Worm (Caenorhabditis elegans) whole organism, young adult: Measurements from ENCODE around the gene T06D8.10.
A peak's percentile ranks its signal among the peaks of the same experiment; 100 is the strongest.

ENCODE experiments used
- B0019.2 ChIP-seq: fragments of 200-800 bp; sonication (Bioruptor generic); conservative IDR thresholded peaks from 2 replicates; pipeline ENCODE4 v1.3.6; 2022; ENCODE audit warnings: missing genetic modification reagents, missing genetic modification characterization, missing compliant biosample characterization
- B0336.3 ChIP-seq: fragments of 200-800 bp; sonication (Bioruptor generic); IDR thresholded peaks from 2 replicates; pipeline ENCODE4 v1.3.6; 2022; ENCODE audit warnings: missing genetic modification characterization, missing compliant biosample characterization
- C17E4.6 ChIP-seq: fragments of 200-800 bp; sonication (Bioruptor generic); IDR thresholded peaks from 2 replicates; pipeline ENCODE4 v1.3.6; 2022; ENCODE audit warnings: missing genetic modification reagents, missing genetic modification characterization, missing compliant biosample characterization
- D2030.7 ChIP-seq: fragments of 200-800 bp; sonication (Bioruptor generic); IDR thresholded peaks from 2 replicates; pipeline ENCODE4 v1.3.6; 2022; ENCODE audit warnings: missing genetic modification reagents, missing genetic modification characterization, missing compliant biosample characterization
- F10E7.11 ChIP-seq: sonication (generic microtip); optimal IDR thresholded peaks from 2 replicates; lab custom pipeline; 2017; ENCODE audit warnings: mild to moderate bottlenecking, missing genetic modification characterization, moderate library complexity, missing compliant biosample characterization
- F23B12.7 ChIP-seq: sonication (generic microtip); optimal IDR thresholded peaks from 2 replicates; lab custom pipeline; 2017; ENCODE audit warnings: missing genetic modification characterization, mild to moderate bottlenecking, missing compliant biosample characterization, antibody characterized with exemption, moderate library complexity; ENCODE audit not compliant: insufficient read depth
- F33H1.4 ChIP-seq: fragments of 200-800 bp; sonication (Bioruptor generic); IDR thresholded peaks from 2 replicates; pipeline ENCODE4 v1.3.6; 2022; ENCODE audit warnings: missing genetic modification reagents, missing genetic modification characterization, missing compliant biosample characterization
- F37B4.10 ChIP-seq: fragments of 200-800 bp; sonication (Bioruptor generic); IDR thresholded peaks from 2 replicates; pipeline ENCODE4 v1.3.6; 2022; ENCODE audit warnings: missing genetic modification characterization, missing compliant biosample characterization
- T26A5.8 ChIP-seq: sonication (generic microtip); optimal IDR thresholded peaks from 2 replicates; lab custom pipeline; 2016; ENCODE audit warnings: missing genetic modification characterization, missing compliant biosample characterization
- Y67H2A.10 ChIP-seq: fragments of 200-800 bp; sonication (Bioruptor generic); conservative IDR thresholded peaks from 2 replicates; pipeline ENCODE4 v1.3.6; 2022; ENCODE audit warnings: missing genetic modification reagents, missing genetic modification characterization, missing compliant biosample characterization
- athp-1 ChIP-seq: sonication (generic microtip); optimal IDR thresholded peaks from 2 replicates; lab custom pipeline; 2017; ENCODE audit warnings: mild to moderate bottlenecking, missing genetic modification characterization, missing compliant biosample characterization
- attf-5 ChIP-seq: fragments of 200-800 bp; sonication (Bioruptor generic); optimal IDR thresholded peaks from 2 replicates; lab custom pipeline; 2018; ENCODE audit warnings: mild to moderate bottlenecking, missing genetic modification characterization, missing compliant biosample characterization
- cebp-2 ChIP-seq: fragments of 200-800 bp; sonication (Bioruptor generic); IDR thresholded peaks from 2 replicates; pipeline ENCODE4 v1.3.6; 2022; ENCODE audit warnings: missing genetic modification characterization, missing compliant biosample characterization
- dox-1 ChIP-seq: fragments of 200-800 bp; sonication (Bioruptor generic); IDR thresholded peaks from 2 replicates; pipeline ENCODE4 v1.3.6; 2022; ENCODE audit warnings: missing genetic modification reagents, missing genetic modification characterization, missing compliant biosample characterization
- dpff-1 ChIP-seq: sonication (generic microtip); optimal IDR thresholded peaks from 2 replicates; lab custom pipeline; 2017; ENCODE audit warnings: mild to moderate bottlenecking, missing genetic modification characterization, missing compliant biosample characterization
- dpl-1 ChIP-seq: fragments of 150-350 bp; optimal IDR thresholded peaks from 2 replicates; lab custom pipeline; 2014; ENCODE audit warnings: missing biosample characterization, missing genetic modification reagents, missing genetic modification characterization
- ekl-4 ChIP-seq: fragments of 200-800 bp; sonication (Bioruptor generic); IDR thresholded peaks from 2 replicates; pipeline ENCODE4 v1.3.6; 2022; ENCODE audit warnings: missing genetic modification reagents, missing genetic modification characterization, missing compliant biosample characterization
- ets-4 ChIP-seq: fragments of 200-800 bp; sonication (Bioruptor generic); optimal IDR thresholded peaks from 2 replicates; lab custom pipeline; 2018; ENCODE audit warnings: mild to moderate bottlenecking, missing genetic modification characterization, missing compliant biosample characterization
- gei-17 ChIP-seq: fragments of 200-800 bp; sonication (Bioruptor generic); optimal IDR thresholded peaks from 2 replicates; lab custom pipeline; 2018; ENCODE audit warnings: mild to moderate bottlenecking, missing genetic modification characterization, missing compliant biosample characterization
- hlh-26 ChIP-seq: fragments of 200-800 bp; sonication (Bioruptor generic); conservative IDR thresholded peaks from 2 replicates; pipeline ENCODE4 v1.3.6; 2022; ENCODE audit warnings: missing genetic modification reagents, missing genetic modification characterization, missing compliant biosample characterization
- hmg-1.2 ChIP-seq: fragments of 200-800 bp; sonication (Bioruptor generic); IDR thresholded peaks from 2 replicates; pipeline ENCODE4 v1.3.6; 2022; ENCODE audit warnings: missing genetic modification reagents, missing genetic modification characterization, missing compliant biosample characterization
- let-526 ChIP-seq: fragments of 200-800 bp; sonication (Bioruptor generic); IDR thresholded peaks from 2 replicates; pipeline ENCODE4 v1.3.6; 2022; ENCODE audit warnings: missing genetic modification reagents, missing genetic modification characterization, missing compliant biosample characterization
- let-607 ChIP-seq, 2 experiments: fragments of 200-800 bp in 1 of 2; sonication (Bioruptor generic) in 1 of 2; sonication (generic microtip) in 1 of 2; optimal IDR thresholded peaks; 2 replicates each; lab custom pipeline; 2016 to 2018; ENCODE audit warnings: mild to moderate bottlenecking in 2 of 2, missing compliant biosample characterization in 2 of 2, missing genetic modification characterization in 2 of 2, moderate library complexity in 2 of 2, missing genotype in 1 of 2
- lin-26 ChIP-seq: fragments of 200-800 bp; sonication (Bioruptor generic); IDR thresholded peaks from 2 replicates; pipeline ENCODE4 v1.3.6; 2022; ENCODE audit warnings: missing genetic modification reagents, missing genetic modification characterization, missing compliant biosample characterization
- lin-40 ChIP-seq: sonication (generic microtip); optimal IDR thresholded peaks from 2 replicates; lab custom pipeline; 2016; ENCODE audit warnings: missing genetic modification characterization, mild to moderate bottlenecking, missing compliant biosample characterization, missing genotype, missing genetic modification reagents
- lin-54 ChIP-seq: fragments of 200-800 bp; sonication (Bioruptor generic); optimal IDR thresholded peaks from 2 replicates; lab custom pipeline; 2018; ENCODE audit warnings: mild to moderate bottlenecking, missing genetic modification characterization, missing compliant biosample characterization
- lir-1 ChIP-seq: fragments of 200-800 bp; sonication (Bioruptor generic); conservative IDR thresholded peaks from 2 replicates; pipeline ENCODE4 v1.3.6; 2022; ENCODE audit warnings: missing genetic modification reagents, missing genetic modification characterization, missing compliant biosample characterization
- madf-10 ChIP-seq: sonication (generic microtip); optimal IDR thresholded peaks from 2 replicates; lab custom pipeline; 2016; ENCODE audit warnings: mild to moderate bottlenecking, missing genetic modification characterization, missing compliant biosample characterization
- madf-3 ChIP-seq: fragments of 200-800 bp; sonication (Bioruptor generic); IDR thresholded peaks from 2 replicates; pipeline ENCODE4 v1.3.6; 2022; ENCODE audit warnings: missing genetic modification reagents, missing genetic modification characterization, missing compliant biosample characterization
- madf-6 ChIP-seq: fragments of 200-800 bp; sonication (Bioruptor generic); IDR thresholded peaks from 2 replicates; pipeline ENCODE4 v1.3.6; 2022; ENCODE audit warnings: missing genetic modification reagents, missing genetic modification characterization, missing compliant biosample characterization
- nfyb-1 ChIP-seq: fragments of 200-800 bp; sonication (Bioruptor generic); IDR thresholded peaks from 2 replicates; pipeline ENCODE4 v1.3.6; 2022; ENCODE audit warnings: missing genetic modification reagents, missing genetic modification characterization, missing compliant biosample characterization
- nhr-120 ChIP-seq: fragments of 200-800 bp; sonication (Bioruptor generic); IDR thresholded peaks from 2 replicates; pipeline ENCODE4 v1.3.6; 2022; ENCODE audit warnings: missing genetic modification characterization, missing compliant biosample characterization
- nhr-179 ChIP-seq: sonication (generic microtip); optimal IDR thresholded peaks from 2 replicates; lab custom pipeline; 2016; ENCODE audit warnings: mild to moderate bottlenecking, missing genetic modification characterization, missing compliant biosample characterization
- nhr-80 ChIP-seq: sonication (generic microtip); optimal IDR thresholded peaks from 2 replicates; lab custom pipeline; 2016; ENCODE audit warnings: missing genetic modification characterization, missing compliant biosample characterization
- pbrm-1 ChIP-seq: fragments of 200-800 bp; sonication (Bioruptor generic); IDR thresholded peaks from 2 replicates; pipeline ENCODE4 v1.3.6; 2022; ENCODE audit warnings: missing genetic modification reagents, missing genetic modification characterization, missing compliant biosample characterization
- rec-8 ChIP-seq, 2 experiments: sonication (generic microtip); optimal IDR thresholded peaks; 2 replicates each; lab custom pipeline; 2016; ENCODE audit warnings: mild to moderate bottlenecking in 2 of 2, missing genetic modification characterization in 2 of 2, missing genetic modification reagents in 2 of 2, missing genotype in 2 of 2, missing biosample characterization in 1 of 2, missing compliant biosample characterization in 1 of 2, moderate library complexity in 1 of 2
- snpc-1.1 ChIP-seq: sonication (generic microtip); optimal IDR thresholded peaks from 2 replicates; lab custom pipeline; 2017; ENCODE audit warnings: missing genetic modification characterization, mild to moderate bottlenecking, missing compliant biosample characterization, antibody characterized with exemption, moderate library complexity, missing genotype, missing genetic modification reagents; ENCODE audit not compliant: insufficient read depth
- tbp1 ChIP-seq: fragments of 200-800 bp; sonication (Bioruptor generic); optimal IDR thresholded peaks from 2 replicates; lab custom pipeline; 2018; ENCODE audit warnings: mild to moderate bottlenecking, missing genetic modification characterization, missing compliant biosample characterization
- tlf-1 ChIP-seq: fragments of 200-800 bp; sonication (Bioruptor generic); optimal IDR thresholded peaks from 2 replicates; lab custom pipeline; 2018; ENCODE audit warnings: mild to moderate bottlenecking, missing genetic modification characterization, missing compliant biosample characterization
- xnd-1 ChIP-seq: sonication (generic microtip); optimal IDR thresholded peaks from 2 replicates; lab custom pipeline; 2016; ENCODE audit warnings: missing genotype, missing genetic modification reagents, missing genetic modification characterization, missing compliant biosample characterization
- zfh-2 ChIP-seq: fragments of 200-800 bp; sonication (Bioruptor generic); conservative IDR thresholded peaks from 2 replicates; pipeline ENCODE4 v1.3.6; 2022; ENCODE audit warnings: missing genetic modification reagents, missing genetic modification characterization, missing compliant biosample characterization
- ztf-18 ChIP-seq: sonication (generic microtip); optimal IDR thresholded peaks from 2 replicates; lab custom pipeline; 2016; ENCODE audit warnings: missing genotype, mild to moderate bottlenecking, missing genetic modification characterization, missing compliant biosample characterization
- ztf-26 ChIP-seq: sonication (generic microtip); optimal IDR thresholded peaks from 2 replicates; lab custom pipeline; 2017; ENCODE audit warnings: missing genetic modification characterization, missing compliant biosample characterization
- ztf-6 ChIP-seq: fragments of 200-800 bp; sonication (Bioruptor generic); IDR thresholded peaks from 2 replicates; pipeline ENCODE4 v1.3.6; 2022; ENCODE audit warnings: missing genetic modification reagents, missing genetic modification characterization, missing compliant biosample characterization

The T06D8.10 gene

ce11 chrII:11240963-11241362 lies 6.4 kb downstream of the T06D8.10 start:
- TF ChIP-seq hlh-26 (GFP tag; lab: Robert Waterston, UW) (no peak), F10E7.11 (tag; lab: Kevin White, UChicago) (no peak), nhr-120 (GFP tag; lab: Robert Waterston, UW) (no peak), tlf-1 (GFP tag; lab: Kevin White, UChicago) (no peak), cebp-2 (GFP tag; lab: Robert Waterston, UW) (no peak), nfyb-1 (GFP tag; lab: Robert Waterston, UW) (no peak), nhr-179 (tag; lab: Kevin White, UChicago) (no peak), dpff-1 (tag; lab: Kevin White, UChicago) (no peak), hmg-1.2 (GFP tag; lab: Robert Waterston, UW) (no peak), ztf-26 (tag; lab: Kevin White, UChicago) (no peak), lin-54 (GFP tag; lab: Kevin White, UChicago) (no peak), snpc-1.1 (tag; lab: Kevin White, UChicago) (no peak), xnd-1 (tag; lab: Kevin White, UChicago) (no peak), pbrm-1 (GFP tag; lab: Robert Waterston, UW) (no peak), tbp1 (no peak), ztf-6 (GFP tag; lab: Robert Waterston, UW) (no peak)

ce11 chrII:11240214-11240613 lies 7.1 kb downstream of the T06D8.10 start:
- TF ChIP-seq dox-1 (GFP tag; lab: Robert Waterston, UW) = 0 out of 2 replicates have a peak, but pooled peaks have one; percentile 24
- TF ChIP-seq tbp1 = no peak
- TF ChIP-seq ztf-18 (tag; lab: Kevin White, UChicago) = no peak
- no peak for TF ChIP-seq F37B4.10
- no peak for TF ChIP-seq B0019.2 (GFP tag; lab: Robert Waterston, UW)
- no peak for TF ChIP-seq xnd-1 (tag; lab: Kevin White, UChicago)
- no peak for TF ChIP-seq D2030.7 (GFP tag; lab: Robert Waterston, UW)
- TF ChIP-seq let-526 (GFP tag; lab: Robert Waterston, UW) = no peak
- TF ChIP-seq athp-1 (tag; lab: Kevin White, UChicago) = no peak
- no peak; the same call in 1 of the 2 replicates for TF ChIP-seq lin-26
- TF ChIP-seq zfh-2 (GFP tag; lab: Robert Waterston, UW) = peak; percentile 52
- no peak for TF ChIP-seq rec-8 (tag; optimal IDR thresholded peaks at IDR 0.05; lab: Kevin White, UChicago)
- TF ChIP-seq Y67H2A.10 (GFP tag; lab: Robert Waterston, UW) = no peak
- TF ChIP-seq lir-1 (GFP tag; lab: Robert Waterston, UW) = no peak
- TF ChIP-seq dpl-1 = no peak
- TF ChIP-seq ets-4 = no peak

- TF ChIP-seq B0336.3 (peak; percentile 28; the same call in 1 of the 2 replicates), gei-17 (GFP tag; lab: Kevin White, UChicago) (no peak), lin-40 (tag; lab: Kevin White, UChicago) (no peak), madf-10 (peak; percentile 18), dpl-1 (peak; percentile 66), T26A5.8 (tag; lab: Kevin White, UChicago) (no peak), F33H1.4 (peak; percentile 84), hmg-1.2 (GFP tag; lab: Robert Waterston, UW) (peak; percentile 95), madf-3 (GFP tag; lab: Robert Waterston, UW) (0 out of 2 replicates have a peak, but pooled peaks have one; percentile 15), let-607 (tag; optimal IDR thresholded peaks at IDR 0.05; lab: Kevin White, UChicago) (no peak), nhr-80 (tag; lab: Kevin White, UChicago) (peak; percentile 64), snpc-1.1 (tag; lab: Kevin White, UChicago) (peak; percentile 83), C17E4.6 (GFP tag; lab: Robert Waterston, UW) (0 out of 2 replicates have a peak, but pooled peaks have one; percentile 10), madf-6 (GFP tag; lab: Robert Waterston, UW) (peak; percentile 90), tbp1 (peak; percentile 67), attf-5 (peak; percentile 96), F23B12.7 (peak; percentile 90), ekl-4 (GFP tag; lab: Robert Waterston, UW) (peak; percentile 68)
Observed at ce11 chrII:11238869-11239647, 8.3 kb downstream of the T06D8.10 start, which contains the start of the genes rpn-9 and T06D8.9. TSS of gene rpn-9 (minus strand) at chrII:11238919. TSS of gene T06D8.9 (plus strand) at chrII:11239597.
